Fruit fly (Drosophila melanogaster) whole organism, embryonic: Measurements from ENCODE around the gene sqh.

Experiments
- CG13287 ChIP-seq: fragments of 200-800 bp; sonication (Bioruptor generic); IDR thresholded peaks from 2 replicates; pipeline ENCODE4 v1.3.6; 2022; ENCODE audit warnings: missing biosample characterization, missing genetic modification characterization; ENCODE audit not compliant: partially characterized antibody
- CG17385 ChIP-seq: fragments of 200-800 bp; sonication (Bioruptor generic); optimal IDR thresholded peaks from 3 replicates; lab custom pipeline; 2018; ENCODE audit warnings: missing biosample characterization, mild to moderate bottlenecking, missing genetic modification characterization
- D ChIP-seq, 2 experiments: fragments of 200-800 bp in 1 of 2; fragments of >200 bp in 1 of 2; sonication (Bioruptor generic) in 1 of 2; optimal IDR thresholded peaks; 2 replicates in 1 of 2; 3 replicates in 1 of 2; lab custom pipeline; 2017; ENCODE audit warnings: mild to moderate bottlenecking in 1 of 2, missing biosample characterization in 1 of 2, missing genetic modification characterization in 1 of 2, missing genetic modification reagents in 1 of 2
- Hr78 ChIP-seq, 2 experiments: fragments of 200-800 bp in 1 of 2; fragments of >200 bp in 1 of 2; sonication (Bioruptor generic) in 1 of 2; optimal IDR thresholded peaks; 2 replicates each; lab custom pipeline; 2017 to 2019; ENCODE audit warnings: missing biosample characterization in 2 of 2, missing genetic modification characterization in 2 of 2, mild to moderate bottlenecking in 1 of 2, moderate library complexity in 1 of 2
- bsh ChIP-seq, 2 experiments: fragments of 200-800 bp; sonication (Bioruptor generic); optimal IDR thresholded peaks; 2 replicates each; lab custom pipeline; 2017 to 2018; ENCODE audit warnings: mild to moderate bottlenecking in 2 of 2, missing biosample characterization in 2 of 2, missing genetic modification characterization in 2 of 2, moderate library complexity in 1 of 2

dm6 chrX:6253701-6254100, 28.8 kb upstream of the sqh start:
- TF ChIP-seq Hr78 (GFP tag; optimal IDR thresholded peaks at IDR 0.05; lab: Kevin White, UChicago) (no peak), CG17385 (GFP tag; lab: Kevin White, UChicago) (no peak), bsh (GFP tag; optimal IDR thresholded peaks at IDR 0.05; lab: Kevin White, UChicago) (peak in 1 of 2 experiments; percentile 19), D (optimal IDR thresholded peaks at IDR 0.05; lab: Kevin White, UChicago) (no peak), D (GFP tag; optimal IDR thresholded peaks at IDR 0.05; lab: Kevin White, UChicago) (no peak), CG13287 (no peak)
